Fruit fly (Drosophila melanogaster): ENCODE results near the gene Tak1.

The Tak1 gene

DNA sequence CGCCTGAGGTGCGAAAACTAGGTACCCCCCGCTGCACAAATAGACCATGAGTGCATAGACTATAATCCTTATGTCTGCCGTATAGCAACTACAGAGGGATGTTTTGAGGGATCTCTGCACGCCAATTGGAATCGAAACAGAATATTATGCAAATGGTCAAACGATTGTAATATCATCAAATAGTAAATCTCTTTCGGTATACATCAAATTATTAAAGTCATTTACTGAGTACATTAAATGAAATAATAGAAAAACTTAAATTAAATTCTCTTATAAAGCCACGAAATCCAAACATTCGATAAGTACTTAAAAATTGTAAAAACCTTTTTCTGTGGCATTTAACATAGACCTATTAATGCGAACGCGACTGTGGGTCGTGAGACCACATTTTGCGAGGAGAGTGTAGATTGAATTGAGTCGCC lies 36.0 kb downstream of the Tak1 start (continued):
- no peak for TF ChIP-seq NFAT (GFP tag; IDR thresholded peaks at IDR 0.05)
- 0 out of 2 replicates have a peak, but pooled peaks have one; percentile 12 for TF ChIP-seq HLH3B (GFP tag; IDR thresholded peaks at IDR 0.05)
- no peak for TF ChIP-seq Doc2 (GFP tag; IDR thresholded peaks at IDR 0.05)
- TF ChIP-seq CG3163 (GFP tag; optimal IDR thresholded peaks at IDR 0.05) = no peak
- TF ChIP-seq nau (GFP tag; optimal IDR thresholded peaks at IDR 0.05) = peak; percentile 69
- peak; percentile 20 for TF ChIP-seq CG10654 (GFP tag; optimal IDR thresholded peaks at IDR 0.05)
- no peak for TF ChIP-seq Scr (GFP tag; IDR thresholded peaks at IDR 0.05; ENCODE audit: partially characterized antibody)
- TF ChIP-seq h (optimal IDR thresholded peaks at IDR 0.05) = no peak
- TF ChIP-seq lab (GFP tag; optimal IDR thresholded peaks at IDR 0.05) = peak; percentile 60
- TF ChIP-seq tx (GFP tag; optimal IDR thresholded peaks at IDR 0.05) = no peak
- TF ChIP-seq hbn (GFP tag; IDR thresholded peaks at IDR 0.05; ENCODE audit: partially characterized antibody) = no peak
- TF ChIP-seq CoRest (tag; optimal IDR thresholded peaks at IDR 0.05) = peak; percentile 70
- no peak for TF ChIP-seq p53 (GFP tag; optimal IDR thresholded peaks at IDR 0.05)
- TF ChIP-seq CG8359 (GFP tag; optimal IDR thresholded peaks at IDR 0.05; ENCODE audit: borderline replicate concordance) = no peak
- TF ChIP-seq CkIIα-i1 (GFP tag; IDR thresholded peaks at IDR 0.05) = no peak
- TF ChIP-seq Drgx (GFP tag; IDR thresholded peaks at IDR 0.05) = peak; percentile 38; the same call in 1 of the 2 replicates
- peak; percentile 71 for TF ChIP-seq grau (tag; optimal IDR thresholded peaks at IDR 0.05)
- no peak for TF ChIP-seq amos (GFP tag; IDR thresholded peaks at IDR 0.05; ENCODE audit: partially characterized antibody)
- TF ChIP-seq CG31224 (GFP tag; IDR thresholded peaks at IDR 0.05) = no peak
- no peak for TF ChIP-seq CG12744 (GFP tag; optimal IDR thresholded peaks at IDR 0.05)
- TF ChIP-seq slou (GFP tag; optimal IDR thresholded peaks at IDR 0.05) = no peak
- no peak for TF ChIP-seq MTF-1 (GFP tag; optimal IDR thresholded peaks at IDR 0.05; ENCODE audit: borderline replicate concordance)
- no peak for TF ChIP-seq fru (optimal IDR thresholded peaks at IDR 0.05)
- TF ChIP-seq HHEX (GFP tag; optimal IDR thresholded peaks at IDR 0.05) = peak; percentile 56
- no peak for TF ChIP-seq CG43689 (GFP tag; IDR thresholded peaks at IDR 0.05)
- peak; percentile 11 for TF ChIP-seq CG18011 (GFP tag; optimal IDR thresholded peaks at IDR 0.05)
- peak; percentile 58 for TF ChIP-seq CG8388 (GFP tag; optimal IDR thresholded peaks at IDR 0.05)
- no peak for TF ChIP-seq mld (GFP tag; IDR thresholded peaks at IDR 0.05; ENCODE audit: partially characterized antibody)
- peak; percentile 83 for TF ChIP-seq CG11504 (tag; optimal IDR thresholded peaks at IDR 0.05)
- TF ChIP-seq hth (optimal IDR thresholded peaks at IDR 0.05) = no peak
- no peak for TF ChIP-seq pan (optimal IDR thresholded peaks at IDR 0.05)
- peak in 1 of 2 experiments; percentile 32 for TF ChIP-seq pan (GFP tag; optimal IDR thresholded peaks at IDR 0.05 in 1 of 2, IDR thresholded peaks at IDR 0.05 in 1 of 2)
- no peak for TF ChIP-seq CG12071 (GFP tag; optimal IDR thresholded peaks at IDR 0.05)
- TF ChIP-seq vvl (GFP tag; IDR thresholded peaks at IDR 0.05) = peak; percentile 40; the same call in 1 of the 2 replicates
- TF ChIP-seq CG10366 (GFP tag; IDR thresholded peaks at IDR 0.05) = no peak; the same call in 1 of the 2 replicates
- peak; percentile 81 for TF ChIP-seq CG2678 (tag; optimal IDR thresholded peaks at IDR 0.05)

DNA sequence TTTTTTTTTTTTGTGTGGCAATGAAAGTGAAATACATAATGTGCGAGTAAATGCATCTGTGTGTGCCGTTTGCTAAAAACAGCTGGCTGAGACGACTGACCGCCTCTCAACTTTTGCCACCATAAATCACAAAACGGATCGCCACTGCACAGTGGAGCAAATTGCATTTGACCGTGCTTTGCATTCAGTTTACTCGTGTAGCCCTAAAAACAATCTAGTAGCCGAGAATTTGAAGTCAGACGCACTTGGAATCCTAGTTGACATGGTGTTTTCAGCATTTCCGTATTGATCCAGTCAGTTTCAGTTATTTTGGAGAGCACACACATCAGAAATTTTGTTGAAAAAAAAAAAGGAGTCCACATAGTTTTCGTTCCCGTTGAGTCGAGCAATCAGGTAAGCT lies 38.8 kb downstream of the Tak1 start, which contains the start of gene CG15461:
CG15461 (plus strand) TSS at position 301 of the 400 bp plus-strand sequence.
- TF ChIP-seq sens (GFP tag) (peak; percentile 20), lab (GFP tag; optimal IDR thresholded peaks at IDR 0.05) (no peak), Deaf1 (tag; optimal IDR thresholded peaks at IDR 0.05) (no peak)

DNA sequence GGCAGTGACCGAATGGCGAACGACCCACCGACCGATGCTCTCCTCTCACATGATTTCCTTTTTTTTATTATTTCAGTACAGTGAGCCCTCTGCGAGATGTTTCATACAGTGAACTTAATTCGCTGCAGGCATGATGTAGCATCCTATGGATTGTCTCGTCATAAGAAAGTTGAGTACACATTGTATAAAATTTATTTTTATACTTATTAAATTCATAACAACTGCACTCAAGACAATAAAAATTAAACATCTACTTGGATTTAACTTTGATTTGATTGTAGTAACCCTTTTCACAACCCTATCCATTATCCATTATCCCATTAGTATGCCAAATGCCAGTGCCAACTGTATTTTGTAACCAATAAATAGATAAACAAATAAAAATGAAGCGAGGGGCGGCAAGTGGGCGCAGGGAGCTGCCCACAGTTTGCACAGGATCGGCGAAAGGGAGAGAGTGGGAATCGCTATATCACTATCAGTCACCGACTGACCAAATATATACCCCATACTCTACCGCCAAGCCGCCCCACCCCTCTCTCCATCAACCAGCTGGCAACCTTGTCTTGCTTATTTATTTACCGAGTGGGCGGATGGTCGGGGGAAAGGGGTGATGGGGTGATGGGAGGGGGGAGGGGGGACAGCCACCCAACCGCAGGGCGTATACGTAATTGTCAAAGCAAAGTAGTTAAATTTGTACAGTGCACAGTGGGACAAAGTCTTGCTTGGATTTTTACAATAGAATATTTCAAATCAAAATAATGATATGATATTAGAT lies 41.8 kb downstream of the Tak1 start:
- TF ChIP-seq Meics (GFP tag; optimal IDR thresholded peaks at IDR 0.05) = peak; percentile 3
- TF ChIP-seq Doc3 (GFP tag; IDR thresholded peaks at IDR 0.05; ENCODE audit: partially characterized antibody) = no peak
- TF ChIP-seq Gsc (GFP tag; IDR thresholded peaks at IDR 0.05) = no peak
- peak; percentile 90 for TF ChIP-seq crol (GFP tag; IDR thresholded peaks at IDR 0.05)
- no peak for TF ChIP-seq CG2889 (GFP tag; IDR thresholded peaks at IDR 0.05)
- TF ChIP-seq Gug (GFP tag; IDR thresholded peaks at IDR 0.05) = 0 out of 4 replicates have a peak, but pooled peaks have one; percentile 15
- TF ChIP-seq CG11093 (GFP tag; IDR thresholded peaks at IDR 0.05) = no peak
- TF ChIP-seq Abd-B (GFP tag; optimal IDR thresholded peaks at IDR 0.05) = peak; percentile 14
- TF ChIP-seq ara (GFP tag; IDR thresholded peaks at IDR 0.05) = no peak
- TF ChIP-seq CG2678 (tag; optimal IDR thresholded peaks at IDR 0.05) = peak; percentile 36
- no peak for TF ChIP-seq CG14441 (GFP tag; IDR thresholded peaks at IDR 0.05)
- TF ChIP-seq dmrt99B (tag; optimal IDR thresholded peaks at IDR 0.05) = peak; percentile 13
- no peak for TF ChIP-seq zf30C (GFP tag; optimal IDR thresholded peaks at IDR 0.05)
